Worm (Caenorhabditis elegans): ENCODE data around the gene C06E1.1.

DNA sequence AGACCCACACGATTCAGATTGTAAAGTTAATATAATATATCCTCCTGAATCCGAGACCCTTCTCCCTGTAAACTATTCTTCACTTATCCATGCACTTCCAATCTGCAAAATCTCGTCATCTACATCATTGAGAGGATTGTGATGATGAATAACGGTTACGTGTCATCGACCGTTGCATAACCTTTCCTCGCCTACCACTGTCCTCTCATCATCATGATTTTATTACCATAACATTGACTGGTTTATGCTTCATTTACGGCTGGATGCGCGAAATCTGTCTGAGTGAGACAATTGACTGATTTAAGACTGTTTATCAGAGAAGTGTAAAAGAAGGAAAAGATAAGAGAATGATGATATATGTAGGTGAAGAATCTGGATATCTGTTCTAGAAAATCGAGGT is 14.6 kb downstream of the C06E1.1 start:
- TF ChIP-seq him-1 (tag; optimal IDR thresholded peaks at IDR 0.05) (no peak), W03F9.2 (tag; optimal IDR thresholded peaks at IDR 0.05) (no peak), dao-5 (tag; optimal IDR thresholded peaks at IDR 0.05) (no peak)

Data from whole organism, L4/young adult.